Worm (Caenorhabditis elegans) whole organism, late embryonic: ENCODE data around the gene twk-14.

Experiments
- ama-1 ChIP-seq: fragments of 150-350 bp; optimal IDR thresholded peaks from 2 replicates; lab custom pipeline; 2014
- ceh-19 ChIP-seq: fragments of 200-800 bp; sonication (Bioruptor generic); optimal IDR thresholded peaks from 2 replicates; lab custom pipeline; 2018; ENCODE audit warnings: mild to moderate bottlenecking, missing genetic modification characterization, missing compliant biosample characterization
- ceh-9 ChIP-seq: sonication (generic microtip); optimal IDR thresholded peaks from 2 replicates; lab custom pipeline; 2016; ENCODE audit warnings: mild to moderate bottlenecking, missing genetic modification characterization, inconsistent platforms, missing compliant biosample characterization
- dmd-4 ChIP-seq: sonication (generic microtip); optimal IDR thresholded peaks from 2 replicates; lab custom pipeline; 2016; ENCODE audit warnings: borderline replicate concordance, missing genetic modification characterization, missing compliant biosample characterization
- dve-1 ChIP-seq: sonication (generic microtip); optimal IDR thresholded peaks from 2 replicates; lab custom pipeline; 2017; ENCODE audit warnings: antibody characterized with exemption, mild to moderate bottlenecking, missing genetic modification characterization, missing compliant biosample characterization
- ets-4 ChIP-seq: sonication (generic microtip); optimal IDR thresholded peaks from 2 replicates; lab custom pipeline; 2016; ENCODE audit warnings: missing genetic modification characterization, missing compliant biosample characterization
- unc-55 ChIP-seq: sonication (generic microtip); optimal IDR thresholded peaks from 2 replicates; lab custom pipeline; 2017; ENCODE audit warnings: missing biosample characterization, missing genetic modification reagents, missing genetic modification characterization
- ztf-16 ChIP-seq: sonication (generic microtip); optimal IDR thresholded peaks from 2 replicates; lab custom pipeline; 2017; ENCODE audit warnings: missing genetic modification characterization, missing compliant biosample characterization

DNA sequence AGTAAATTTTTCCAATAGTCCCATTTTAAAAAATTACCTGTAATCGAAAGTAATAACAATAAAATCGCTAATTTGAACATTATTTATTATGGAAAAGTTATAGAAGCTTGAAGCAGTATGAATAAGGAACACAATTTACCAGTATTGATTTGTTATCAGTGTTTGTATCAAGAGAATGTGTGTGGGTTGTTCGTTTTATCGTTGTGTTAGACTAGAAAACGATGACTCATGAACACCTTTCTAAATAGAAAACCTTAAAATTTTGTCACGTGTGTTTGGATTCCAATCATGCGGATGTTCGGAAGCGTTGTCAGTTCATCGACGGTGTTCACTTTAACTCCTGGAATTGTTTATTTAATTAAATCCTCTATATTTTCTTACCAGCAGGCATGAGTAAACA, 36.6 kb upstream of the twk-14 start, which contains the start of gene C54D10.13:
- no peak for TF ChIP-seq ztf-16 (tag; lab: Kevin White, UChicago)
- no peak for TF ChIP-seq ceh-19 (GFP tag; lab: Kevin White, UChicago)
- TF ChIP-seq ceh-9 (tag; lab: Kevin White, UChicago): no peak
- no peak for TF ChIP-seq dve-1
- no peak for TF ChIP-seq ama-1 (lab: Kevin White, UChicago)
- TF ChIP-seq unc-55 (GFP tag; lab: Kevin White, UChicago): no peak
- no peak for TF ChIP-seq ets-4
- no peak for TF ChIP-seq dmd-4 (tag; lab: Kevin White, UChicago)
